Worm (Caenorhabditis elegans): Measurements from ENCODE around the gene Y57G11C.33.
"Not testable (repeated sequence)": the region's sequence is repeated elsewhere in the genome, so short reads cannot be mapped to it uniquely, and the experiment has no call there.

DNA sequence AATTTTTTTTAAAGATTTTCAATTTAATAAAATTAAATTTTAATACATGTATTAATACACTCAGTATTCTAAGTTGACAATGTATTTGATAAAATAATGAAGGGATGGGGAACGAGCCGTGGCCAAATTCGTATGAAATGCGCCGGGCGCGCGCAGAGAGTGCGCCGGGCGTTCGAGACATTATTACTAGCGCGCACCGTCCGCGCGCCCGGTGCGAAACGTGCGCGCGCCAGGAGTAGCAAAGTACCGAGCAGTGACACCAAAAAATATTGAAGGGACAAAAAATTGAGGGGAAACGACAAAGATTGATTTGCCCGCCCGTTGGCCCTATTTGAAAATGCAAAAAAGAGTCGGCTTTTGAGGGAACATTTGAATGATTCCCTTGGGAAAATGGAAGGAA is 963 bp upstream of the Y57G11C.33 start:
- TF ChIP-seq nhr-10 (tag; optimal IDR thresholded peaks at IDR 0.05); ceh-28 (tag; optimal IDR thresholded peaks at IDR 0.05); unc-62 (GFP tag; optimal IDR thresholded peaks at IDR 0.05 in 1 of 2); unc-62 (tag; optimal IDR thresholded peaks at IDR 0.05); madf-9 (GFP tag; conservative IDR thresholded peaks at IDR 0.05); fkh-10 (GFP tag; optimal IDR thresholded peaks at IDR 0.05); nhr-6 (tag; optimal IDR thresholded peaks at IDR 0.05); nhr-111 (GFP tag; optimal IDR thresholded peaks at IDR 0.05); ama-1 (optimal IDR thresholded peaks at IDR 0.05); daf-19 (GFP tag; conservative IDR thresholded peaks at IDR 0.05); daf-8 (GFP tag; IDR thresholded peaks at IDR 0.05); R02D3.7 (tag; optimal IDR thresholded peaks at IDR 0.05); ZK546.5 (tag; optimal IDR thresholded peaks at IDR 0.05): not testable (repeated sequence)

Data from whole organism, L4 larva.